Worm (Caenorhabditis elegans): ENCODE data around the gene T19H12.15.

ce11 chrV:4913853-4914252, 34.7 kb upstream of the T19H12.15 start:
- TF ChIP-seq nhr-12 (tag; optimal IDR thresholded peaks at IDR 0.05) (no peak), blmp-1 (tag; optimal IDR thresholded peaks at IDR 0.05) (no peak), fkh-10 (GFP tag; optimal IDR thresholded peaks at IDR 0.05) (no peak), nhr-11 (tag; optimal IDR thresholded peaks at IDR 0.05) (no peak), pqm-1 (tag; optimal IDR thresholded peaks at IDR 0.05) (no peak), ces-1 (GFP tag; optimal IDR thresholded peaks at IDR 0.05) (no peak), fos-1 (tag; optimal IDR thresholded peaks at IDR 0.05) (no peak), skn-1 (tag; optimal IDR thresholded peaks at IDR 0.05) (no peak), ceh-82 (tag; optimal IDR thresholded peaks at IDR 0.05) (no peak), snpc-4 (tag; optimal IDR thresholded peaks at IDR 0.05) (no peak)

All from whole organism, L1 larva.